Fruit fly (Drosophila melanogaster) whole organism, embryonic: ENCODE results near the gene Mad.

Experiments
- CG10147 ChIP-seq: fragments of 200-800 bp; sonication (Bioruptor generic); optimal IDR thresholded peaks from 2 replicates; lab custom pipeline; 2019; ENCODE audit warnings: missing biosample characterization, mild to moderate bottlenecking, missing genetic modification characterization, moderate library complexity
- CG12071 ChIP-seq: fragments of 200-800 bp; sonication (Bioruptor generic); optimal IDR thresholded peaks from 3 replicates; lab custom pipeline; 2018; ENCODE audit warnings: missing biosample characterization, mild to moderate bottlenecking, missing genetic modification characterization
- CG16813 ChIP-seq: fragments of 200-800 bp; sonication (Bioruptor generic); IDR thresholded peaks from 3 replicates; pipeline ENCODE4 v1.3.6; 2022; ENCODE audit warnings: missing biosample characterization, missing genetic modification characterization; ENCODE audit not compliant: partially characterized antibody
- CG18011 ChIP-seq: fragments of 200-800 bp; sonication (Bioruptor generic); optimal IDR thresholded peaks from 2 replicates; lab custom pipeline; 2017; ENCODE audit warnings: missing biosample characterization, missing genetic modification characterization, mild to moderate bottlenecking, moderate library complexity, missing genotype
- CG3065 ChIP-seq: fragments of 200-800 bp; sonication (Bioruptor generic); optimal IDR thresholded peaks from 2 replicates; lab custom pipeline; 2016; ENCODE audit warnings: missing biosample characterization, missing genetic modification characterization
- CG9609 ChIP-seq: fragments of 200-800 bp; sonication (Bioruptor generic); optimal IDR thresholded peaks from 3 replicates; lab custom pipeline; 2016; ENCODE audit warnings: missing biosample characterization, missing genetic modification characterization
- D19B ChIP-seq: fragments of 200-800 bp; sonication (Bioruptor generic); optimal IDR thresholded peaks from 2 replicates; lab custom pipeline; 2017; ENCODE audit warnings: missing biosample characterization, mild to moderate bottlenecking, missing genetic modification characterization
- Dref ChIP-seq: fragments of 200-800 bp; sonication (Bioruptor generic); IDR thresholded peaks from 2 replicates; pipeline ENCODE4 v1.3.6; 2022; ENCODE audit warnings: missing biosample characterization, missing genetic modification characterization
- MTF-1 ChIP-seq: fragments of 200-800 bp; sonication (Bioruptor generic); optimal IDR thresholded peaks from 2 replicates; lab custom pipeline; 2018; ENCODE audit warnings: missing biosample characterization, mild to moderate bottlenecking, missing genetic modification characterization, borderline replicate concordance
- NK7.1 ChIP-seq: fragments of 200-800 bp; sonication (Bioruptor generic); optimal IDR thresholded peaks from 3 replicates; lab custom pipeline; 2016; ENCODE audit warnings: missing biosample characterization, missing genetic modification characterization
- Nf-YC ChIP-seq: fragments of 200-800 bp; optimal IDR thresholded peaks from 3 replicates; lab custom pipeline; 2019; ENCODE audit warnings: missing biosample characterization, mild to moderate bottlenecking, missing genetic modification characterization, moderate library complexity
- TFAM ChIP-seq: fragments of 200-800 bp; sonication (Bioruptor generic); optimal IDR thresholded peaks from 2 replicates; lab custom pipeline; 2017; ENCODE audit warnings: missing biosample characterization, missing genetic modification characterization, inconsistent platforms
- fd64A ChIP-seq: fragments of 200-800 bp; sonication (Bioruptor generic); optimal IDR thresholded peaks from 3 replicates; lab custom pipeline; 2018; ENCODE audit warnings: missing biosample characterization, mild to moderate bottlenecking, missing genetic modification characterization
- odd ChIP-seq: fragments of 200-800 bp; sonication (Bioruptor generic); optimal IDR thresholded peaks from 2 replicates; lab custom pipeline; 2017; ENCODE audit warnings: missing biosample characterization, mild to moderate bottlenecking, missing genetic modification characterization

DNA sequence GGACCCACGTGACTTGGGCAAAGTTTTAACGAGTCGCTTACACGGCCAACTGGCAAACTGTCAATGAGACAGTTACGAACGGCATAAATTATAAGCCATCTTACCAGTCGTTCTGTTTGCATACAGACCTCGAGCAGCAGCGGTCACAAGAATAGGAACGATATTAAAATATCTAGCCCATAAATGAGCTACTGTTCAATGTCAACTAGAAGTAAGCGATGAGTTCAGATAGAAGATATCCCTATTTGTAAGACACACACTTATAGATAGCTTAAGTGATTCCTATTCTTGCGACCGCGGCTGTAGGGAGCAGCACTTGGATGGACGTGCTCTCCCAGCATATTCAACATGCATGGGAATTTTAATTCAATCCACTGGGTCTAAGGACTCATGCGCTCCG lies 29.4 kb upstream of the Mad start:
- TF ChIP-seq Nf-YC (tag; lab: Kevin White, UChicago) (no peak), CG9609 (no peak), CG3065 (GFP tag; lab: Kevin White, UChicago) (no peak), CG12071 (GFP tag; lab: Kevin White, UChicago) (peak; percentile 21), odd (GFP tag; lab: Kevin White, UChicago) (no peak), fd64A (GFP tag; lab: Kevin White, UChicago) (no peak), D19B (GFP tag; lab: Kevin White, UChicago) (no peak), CG10147 (no peak), NK7.1 (GFP tag; lab: Kevin White, UChicago) (no peak), MTF-1 (GFP tag; lab: Kevin White, UChicago) (no peak), CG18011 (GFP tag; lab: Kevin White, UChicago) (no peak), CG16813 (no peak), Dref (GFP tag; lab: Robert Waterston, UW) (no peak), TFAM (GFP tag; lab: Kevin White, UChicago) (no peak)
